Fruit fly (Drosophila melanogaster) whole organism, wandering third instar larva: ENCODE measurements around the gene eEF1alpha2.

ENCODE experiments used
- Dfd ChIP-seq: fragments of >200 bp; optimal IDR thresholded peaks from 2 replicates; lab custom pipeline; 2017; ENCODE audit warnings: missing biosample characterization, missing genetic modification characterization
- GATAd ChIP-seq: sonication (Bioruptor generic); optimal IDR thresholded peaks from 2 replicates; lab custom pipeline; 2016; ENCODE audit warnings: missing biosample characterization, missing genetic modification characterization
- HLH106 ChIP-seq: fragments of 200-800 bp; optimal IDR thresholded peaks from 3 replicates; lab custom pipeline; 2019; ENCODE audit warnings: missing biosample characterization, mild to moderate bottlenecking, missing genetic modification characterization, moderate library complexity
- Hr78 ChIP-seq: fragments of >200 bp; optimal IDR thresholded peaks from 2 replicates; lab custom pipeline; 2017; ENCODE audit warnings: missing biosample characterization, missing genetic modification characterization
- Jra ChIP-seq: sonication (Bioruptor generic); optimal IDR thresholded peaks from 2 replicates; lab custom pipeline; 2016; ENCODE audit warnings: missing biosample characterization, missing genetic modification characterization
- Myc ChIP-seq: fragments of >200 bp; optimal IDR thresholded peaks from 2 replicates; lab custom pipeline; 2017
- N ChIP-seq: fragments of >200 bp; optimal IDR thresholded peaks from 2 replicates; lab custom pipeline; 2018; ENCODE audit warnings: missing biosample characterization, missing external identifiers, missing genetic modification characterization
- dl ChIP-seq, 2 experiments: fragments of 175-275, 200-275 bp in 1 of 2; fragments of 200-275 bp in 1 of 2; sonication (Bioruptor generic); optimal IDR thresholded peaks; lab custom pipeline; 2018; ENCODE audit warnings: mild to moderate bottlenecking in 2 of 2, missing biosample characterization in 2 of 2, missing genetic modification characterization in 2 of 2, moderate library complexity in 2 of 2; ENCODE audit not compliant: partially characterized antibody in 2 of 2, insufficient read depth in 1 of 2
- lola ChIP-seq: fragments of >200 bp; optimal IDR thresholded peaks from 2 replicates; lab custom pipeline; 2017; ENCODE audit warnings: missing biosample characterization, missing genetic modification characterization
- pan ChIP-seq: fragments of >200 bp; optimal IDR thresholded peaks from 2 replicates; lab custom pipeline; 2017
- sv ChIP-seq: fragments of 200-800 bp; sonication (Bioruptor generic); optimal IDR thresholded peaks from 3 replicates; lab custom pipeline; 2016; ENCODE audit warnings: missing biosample characterization, missing genetic modification characterization
- usp ChIP-seq: fragments of >200 bp; optimal IDR thresholded peaks from 2 replicates; lab custom pipeline; 2017; ENCODE audit warnings: missing biosample characterization, missing genetic modification characterization
- woc ChIP-seq: sonication (Bioruptor generic); optimal IDR thresholded peaks from 2 replicates; lab custom pipeline; 2016; ENCODE audit warnings: missing biosample characterization, mild to moderate bottlenecking, missing genetic modification characterization

dm6 chr3R:31721958-31722357 is 16.3 kb upstream of the eEF1alpha2 start:
- no peak for TF ChIP-seq pan
- no peak for TF ChIP-seq Hr78 (GFP tag; lab: Kevin White, UChicago)
- TF ChIP-seq usp (GFP tag; lab: Kevin White, UChicago) = no peak
- TF ChIP-seq dl (GFP tag; optimal IDR thresholded peaks at IDR 0.05; lab: Kevin White, UChicago; ENCODE audit: insufficient read depth in 1 of 2, partially characterized antibody in 2 of 2) = peak in 1 of 2 experiments; percentile 20
- no peak for TF ChIP-seq HLH106 (tag; lab: Kevin White, UChicago)
- no peak for TF ChIP-seq N (GFP tag; lab: Kevin White, UChicago)
- TF ChIP-seq GATAd (GFP tag; lab: Kevin White, UChicago) = no peak
- TF ChIP-seq Myc = no peak
- no peak for TF ChIP-seq sv (GFP tag; lab: Kevin White, UChicago)
- no peak for TF ChIP-seq woc
- TF ChIP-seq Jra (GFP tag; lab: Kevin White, UChicago) = no peak
- no peak for TF ChIP-seq Dfd (GFP tag; lab: Kevin White, UChicago)
- no peak for TF ChIP-seq lola (GFP tag; lab: Kevin White, UChicago)
